Fruit fly (Drosophila melanogaster) whole organism, embryonic: ENCODE results near the gene CG15382.
A peak's percentile ranks its signal among the peaks of the same experiment; 100 is the strongest.

Experiments
- Bdp1 ChIP-seq: fragments of 200-800 bp; sonication (Bioruptor generic); optimal IDR thresholded peaks from 3 replicates; lab custom pipeline; 2016; ENCODE audit warnings: missing biosample characterization, missing genetic modification characterization
- C15 ChIP-seq: fragments of 200-800 bp; sonication (Bioruptor generic); IDR thresholded peaks from 3 replicates; pipeline ENCODE4 v1.3.6; 2022; ENCODE audit warnings: missing biosample characterization, missing genetic modification characterization
- CG11085 ChIP-seq: fragments of 200-800 bp; sonication (Bioruptor generic); IDR thresholded peaks from 2 replicates; pipeline ENCODE4 v1.3.6; 2022; ENCODE audit warnings: missing biosample characterization, missing genetic modification characterization
- CG11398 ChIP-seq: fragments of 200-800 bp; sonication (Bioruptor generic); optimal IDR thresholded peaks from 2 replicates; lab custom pipeline; 2016; ENCODE audit warnings: missing biosample characterization, missing genetic modification characterization
- CG11560 ChIP-seq: fragments of 200-800 bp; sonication (Bioruptor generic); IDR thresholded peaks from 3 replicates; pipeline ENCODE4 v1.3.6; 2022; ENCODE audit warnings: missing biosample characterization, missing genetic modification characterization
- CG12155 ChIP-seq: fragments of 200-800 bp; sonication (Bioruptor generic); optimal IDR thresholded peaks from 3 replicates; lab custom pipeline; 2016; ENCODE audit warnings: missing biosample characterization, missing genetic modification characterization
- CG1529 ChIP-seq: fragments of 200-800 bp; sonication (Bioruptor generic); optimal IDR thresholded peaks from 3 replicates; lab custom pipeline; 2018; ENCODE audit warnings: missing biosample characterization, missing genetic modification characterization
- CG17359 ChIP-seq: fragments of 200-800 bp; sonication (Bioruptor generic); optimal IDR thresholded peaks from 3 replicates; lab custom pipeline; 2018; ENCODE audit warnings: missing biosample characterization, mild to moderate bottlenecking, missing genetic modification characterization, moderate library complexity
- CG17829 ChIP-seq: fragments of 200-800 bp; optimal IDR thresholded peaks from 2 replicates; lab custom pipeline; 2019; ENCODE audit warnings: missing biosample characterization, mild to moderate bottlenecking, missing genetic modification characterization, moderate library complexity
- CG1792 ChIP-seq: fragments of 200-800 bp; sonication (Bioruptor generic); optimal IDR thresholded peaks from 2 replicates; lab custom pipeline; 2016; ENCODE audit warnings: missing biosample characterization, missing genetic modification characterization
- CG18764 ChIP-seq: fragments of 200-800 bp; sonication (Bioruptor generic); optimal IDR thresholded peaks from 3 replicates; lab custom pipeline; 2016; ENCODE audit warnings: missing biosample characterization, missing genetic modification characterization
- CG2116 ChIP-seq: fragments of 200-800 bp; sonication (Bioruptor generic); optimal IDR thresholded peaks from 3 replicates; lab custom pipeline; 2018; ENCODE audit warnings: missing biosample characterization, mild to moderate bottlenecking, missing genetic modification characterization
- CG32772 ChIP-seq: fragments of 200-800 bp; sonication (Bioruptor generic); IDR thresholded peaks from 2 replicates; pipeline ENCODE4 v1.3.6; 2022; ENCODE audit warnings: missing biosample characterization, missing genetic modification characterization
- CG3838 ChIP-seq: fragments of 200-800 bp; sonication (Bioruptor generic); optimal IDR thresholded peaks from 3 replicates; lab custom pipeline; 2016; ENCODE audit warnings: missing biosample characterization, missing genetic modification characterization
- CG4328 ChIP-seq: fragments of 200-800 bp; sonication (Bioruptor generic); optimal IDR thresholded peaks from 3 replicates; lab custom pipeline; 2017; ENCODE audit warnings: missing biosample characterization, missing genetic modification reagents, missing genetic modification characterization
- CG4730 ChIP-seq: fragments of 200-800 bp; sonication (Bioruptor generic); IDR thresholded peaks from 2 replicates; pipeline ENCODE4 v1.3.6; 2022; ENCODE audit warnings: missing biosample characterization, missing genetic modification characterization
- CG5180 ChIP-seq: fragments of 200-800 bp; sonication (Bioruptor generic); optimal IDR thresholded peaks from 3 replicates; lab custom pipeline; 2017; ENCODE audit warnings: missing biosample characterization, missing genetic modification characterization, mild to moderate bottlenecking, moderate library complexity, missing genetic modification reagents
- CG9437 ChIP-seq: fragments of 200-800 bp; sonication (Bioruptor generic); optimal IDR thresholded peaks from 2 replicates; lab custom pipeline; 2018; ENCODE audit warnings: missing biosample characterization, mild to moderate bottlenecking, missing genetic modification characterization
- CoRest ChIP-seq: fragments of 200-800 bp; sonication (Bioruptor generic); optimal IDR thresholded peaks from 3 replicates; lab custom pipeline; 2018; ENCODE audit warnings: missing biosample characterization, mild to moderate bottlenecking, missing genetic modification characterization, moderate library complexity
- D19B ChIP-seq: fragments of 200-800 bp; sonication (Bioruptor generic); optimal IDR thresholded peaks from 2 replicates; lab custom pipeline; 2017; ENCODE audit warnings: missing biosample characterization, mild to moderate bottlenecking, missing genetic modification characterization
- Dll ChIP-seq: fragments of 200-800 bp; sonication (Bioruptor generic); IDR thresholded peaks from 4 replicates; pipeline ENCODE4 v1.3.6; 2022; ENCODE audit warnings: missing biosample characterization, missing genetic modification characterization; ENCODE audit not compliant: partially characterized antibody
- Doc2 ChIP-seq: fragments of 200-800 bp; sonication (Bioruptor generic); IDR thresholded peaks from 2 replicates; pipeline ENCODE4 v1.3.6; 2022; ENCODE audit warnings: missing biosample characterization, missing genetic modification characterization
- Doc3 ChIP-seq: fragments of 200-800 bp; sonication (Bioruptor generic); IDR thresholded peaks from 3 replicates; pipeline ENCODE4 v1.3.6; 2022; ENCODE audit warnings: missing biosample characterization, missing genetic modification characterization; ENCODE audit not compliant: partially characterized antibody
- Meics ChIP-seq: fragments of 200-800 bp; sonication (Bioruptor generic); optimal IDR thresholded peaks from 2 replicates; lab custom pipeline; 2017; ENCODE audit warnings: missing biosample characterization, mild to moderate bottlenecking, missing genetic modification characterization
- NC2β ChIP-seq: fragments of 200-800 bp; sonication (Bioruptor generic); optimal IDR thresholded peaks from 2 replicates; lab custom pipeline; 2016; ENCODE audit warnings: missing biosample characterization, missing genetic modification characterization
- Ravus ChIP-seq: fragments of 200-800 bp; sonication (Bioruptor generic); IDR thresholded peaks from 2 replicates; pipeline ENCODE4 v1.3.6; 2022; ENCODE audit warnings: missing biosample characterization, missing genetic modification characterization
- Scr ChIP-seq: fragments of 200-800 bp; sonication (Bioruptor generic); IDR thresholded peaks from 2 replicates; pipeline ENCODE4 v1.3.6; 2022; ENCODE audit warnings: missing biosample characterization, missing genetic modification characterization; ENCODE audit not compliant: partially characterized antibody
- Sox100B ChIP-seq: fragments of 200-800 bp; sonication (Bioruptor generic); optimal IDR thresholded peaks from 3 replicates; lab custom pipeline; 2018; ENCODE audit warnings: missing biosample characterization, mild to moderate bottlenecking, missing genetic modification characterization
- Sry-δ ChIP-seq: fragments of 200-800 bp; sonication (Bioruptor generic); optimal IDR thresholded peaks from 2 replicates; lab custom pipeline; 2016; ENCODE audit warnings: missing biosample characterization, missing genetic modification characterization
- Taf1 ChIP-seq: fragments of 200-800 bp; sonication (Bioruptor generic); IDR thresholded peaks from 2 replicates; pipeline ENCODE4 v1.3.6; 2022; ENCODE audit warnings: missing biosample characterization, missing genetic modification characterization
- Vsx1 ChIP-seq: fragments of 200-800 bp; sonication (Bioruptor generic); optimal IDR thresholded peaks from 2 replicates; lab custom pipeline; 2017; ENCODE audit warnings: missing biosample characterization, mild to moderate bottlenecking, missing genetic modification characterization, missing genetic modification reagents
- Xbp1 ChIP-seq: fragments of 200-800 bp; sonication (Bioruptor generic); optimal IDR thresholded peaks from 3 replicates; lab custom pipeline; 2016; ENCODE audit warnings: missing biosample characterization, mild to moderate bottlenecking, missing genetic modification characterization
- al ChIP-seq: fragments of 200-800 bp; sonication (Bioruptor generic); IDR thresholded peaks from 2 replicates; pipeline ENCODE4 v1.3.6; 2022; ENCODE audit warnings: missing biosample characterization, missing genetic modification characterization
- bowl ChIP-seq: fragments of 200-800 bp; sonication (Bioruptor generic); IDR thresholded peaks from 2 replicates; pipeline ENCODE4 v1.3.6; 2022; ENCODE audit warnings: missing biosample characterization, missing genetic modification characterization
- bsh ChIP-seq, 2 experiments: fragments of 200-800 bp; sonication (Bioruptor generic); optimal IDR thresholded peaks; 2 replicates each; lab custom pipeline; 2017 to 2018; ENCODE audit warnings: mild to moderate bottlenecking in 2 of 2, missing biosample characterization in 2 of 2, missing genetic modification characterization in 2 of 2, moderate library complexity in 1 of 2
- chif ChIP-seq, 2 experiments: fragments of 200-800 bp; sonication (Bioruptor generic); optimal IDR thresholded peaks; 3 replicates each; lab custom pipeline; 2016; ENCODE audit warnings: missing biosample characterization in 2 of 2, missing genetic modification characterization in 2 of 2
- chn ChIP-seq: fragments of 200-800 bp; sonication (Bioruptor generic); optimal IDR thresholded peaks from 2 replicates; lab custom pipeline; 2016; ENCODE audit warnings: missing biosample characterization, missing genetic modification characterization
- en ChIP-seq: fragments of 200-800 bp; sonication (Bioruptor generic); optimal IDR thresholded peaks from 2 replicates; lab custom pipeline; 2016; ENCODE audit warnings: missing biosample characterization, missing genetic modification characterization
- fu2 ChIP-seq: fragments of 200-800 bp; sonication (Bioruptor generic); optimal IDR thresholded peaks from 2 replicates; lab custom pipeline; 2016; ENCODE audit warnings: missing biosample characterization, missing genetic modification characterization
- lola ChIP-seq, 3 experiments: fragments of >200 bp in 2 of 3; fragments of 200-800 bp in 1 of 3; sonication (Bioruptor generic) in 1 of 3; optimal IDR thresholded peaks; 2 replicates each; lab custom pipeline; 2017 to 2019; ENCODE audit warnings: missing biosample characterization in 3 of 3, missing genetic modification characterization in 3 of 3, mild to moderate bottlenecking in 1 of 3, moderate library complexity in 1 of 3
- mam ChIP-seq: fragments of 200-800 bp; sonication (Bioruptor generic); optimal IDR thresholded peaks from 3 replicates; lab custom pipeline; 2016; ENCODE audit warnings: missing biosample characterization, missing genetic modification characterization
- mirr ChIP-seq: fragments of 200-800 bp; sonication (Bioruptor generic); optimal IDR thresholded peaks from 3 replicates; lab custom pipeline; 2018; ENCODE audit warnings: missing biosample characterization, mild to moderate bottlenecking, missing genetic modification characterization
- row ChIP-seq: fragments of 200-800 bp; sonication (Bioruptor generic); IDR thresholded peaks from 3 replicates; pipeline ENCODE4 v1.3.6; 2022; ENCODE audit warnings: missing biosample characterization, missing genetic modification characterization
- schlank ChIP-seq: fragments of 200-800 bp; sonication (Bioruptor generic); optimal IDR thresholded peaks from 2 replicates; lab custom pipeline; 2018; ENCODE audit warnings: missing biosample characterization, mild to moderate bottlenecking, missing genetic modification characterization
- ssp ChIP-seq: fragments of 200-800 bp; sonication (Bioruptor generic); IDR thresholded peaks from 2 replicates; pipeline ENCODE4 v1.3.6; 2022; ENCODE audit warnings: missing biosample characterization, missing genetic modification characterization
- tna ChIP-seq: fragments of 200-800 bp; sonication (Bioruptor generic); IDR thresholded peaks from 2 replicates; pipeline ENCODE4 v1.3.6; 2022; ENCODE audit warnings: missing biosample characterization, missing genetic modification characterization; ENCODE audit not compliant: partially characterized antibody
- trem ChIP-seq: fragments of 200-800 bp; optimal IDR thresholded peaks from 3 replicates; lab custom pipeline; 2019; ENCODE audit warnings: missing biosample characterization, mild to moderate bottlenecking, missing genetic modification characterization, moderate library complexity
- vfl ChIP-seq: fragments of 200-800 bp; sonication (Bioruptor generic); optimal IDR thresholded peaks from 2 replicates; lab custom pipeline; 2016; ENCODE audit warnings: missing biosample characterization, missing genetic modification characterization
- z ChIP-seq: fragments of 200-800 bp; sonication (Bioruptor generic); IDR thresholded peaks from 3 replicates; pipeline ENCODE4 v1.3.6; 2022; ENCODE audit warnings: missing biosample characterization, missing genetic modification characterization

The CG15382 gene

dm6 chr2L:2164520-2165237 lies 9.1 kb downstream of the CG15382 start (continued):
- TF ChIP-seq trem = peak; percentile 78
- TF ChIP-seq CG5180 = no peak
- TF ChIP-seq Taf1 (GFP tag; lab: Robert Waterston, UW) = no peak
- peak; percentile 21 for TF ChIP-seq Sry-δ (GFP tag; lab: Kevin White, UChicago)
- peak; percentile 29 for TF ChIP-seq Bdp1 (GFP tag; lab: Kevin White, UChicago)
- peak; percentile 10 for TF ChIP-seq mam (GFP tag; lab: Kevin White, UChicago)
- peak; percentile 67 for TF ChIP-seq Xbp1 (GFP tag; lab: Kevin White, UChicago)
- peak; percentile 77 to 81 for TF ChIP-seq bsh (GFP tag; optimal IDR thresholded peaks at IDR 0.05; lab: Kevin White, UChicago)
- no peak for TF ChIP-seq fu2 (GFP tag; lab: Kevin White, UChicago)
- no peak for TF ChIP-seq Doc2
- peak; percentile 63 for TF ChIP-seq CoRest (tag; lab: Kevin White, UChicago)
- no peak for TF ChIP-seq al
- no peak for TF ChIP-seq z
- no peak for TF ChIP-seq CG11560
- TF ChIP-seq tna (GFP tag; lab: Robert Waterston, UW) = no peak
- peak; percentile 29 for TF ChIP-seq CG2116
- no peak for TF ChIP-seq Dll
- peak; percentile 49; the same call in 1 of the 2 replicates for TF ChIP-seq CG32772 (GFP tag; lab: Robert Waterston, UW)
- no peak for TF ChIP-seq bowl (GFP tag; lab: Robert Waterston, UW)
- TF ChIP-seq CG11085 (GFP tag; lab: Robert Waterston, UW) = no peak
- no peak for TF ChIP-seq Meics (GFP tag; lab: Kevin White, UChicago)
- 0 out of 2 replicates have a peak, but pooled peaks have one; percentile 1 for TF ChIP-seq Ravus (GFP tag; lab: Robert Waterston, UW)
- peak; percentile 23 for TF ChIP-seq CG1792
- peak; percentile 71 for TF ChIP-seq vfl (GFP tag; lab: Kevin White, UChicago)
- TF ChIP-seq CG1529 (GFP tag; lab: Kevin White, UChicago) = peak; percentile 48
- peak; percentile 38 for TF ChIP-seq Vsx1 (GFP tag; lab: Kevin White, UChicago)
- TF ChIP-seq CG3838 (GFP tag; lab: Kevin White, UChicago) = no peak
- no peak for TF ChIP-seq schlank (tag; lab: Kevin White, UChicago)
- no peak for TF ChIP-seq mirr (GFP tag; lab: Kevin White, UChicago)
- TF ChIP-seq CG17829 (tag; lab: Kevin White, UChicago) = peak; percentile 91
- TF ChIP-seq CG12155 (GFP tag; lab: Kevin White, UChicago) = peak; percentile 66
- no peak for TF ChIP-seq D19B
- TF ChIP-seq lola (GFP tag; optimal IDR thresholded peaks at IDR 0.05; lab: Kevin White, UChicago) = peak in 1 of 3 experiments; percentile 90
- peak; percentile 9 for TF ChIP-seq CG9437 (GFP tag; lab: Kevin White, UChicago)
- TF ChIP-seq CG18764 (GFP tag; lab: Kevin White, UChicago) = peak; percentile 50
- TF ChIP-seq Doc3 (GFP tag; lab: Robert Waterston, UW) = no peak
- TF ChIP-seq NC2β (GFP tag; lab: Kevin White, UChicago) = peak; percentile 61
- peak; percentile 16 for TF ChIP-seq CG4328
- TF ChIP-seq chn = peak; percentile 68
- peak; percentile 44 for TF ChIP-seq CG11398
- peak; percentile 61 for TF ChIP-seq CG4730
- TF ChIP-seq C15 (GFP tag; lab: Robert Waterston, UW) = no peak
- 0 out of 2 replicates have a peak, but pooled peaks have one; percentile 17 for TF ChIP-seq Scr (GFP tag; lab: Robert Waterston, UW)
- peak; percentile 83 for TF ChIP-seq row
- TF ChIP-seq en (GFP tag; lab: Kevin White, UChicago) = peak; percentile 35
- peak; percentile 46 to 85 for TF ChIP-seq chif (GFP tag; optimal IDR thresholded peaks at IDR 0.05; lab: Kevin White, UChicago)
- 0 out of 2 replicates have a peak, but pooled peaks have one; percentile 15 for TF ChIP-seq ssp
- TF ChIP-seq Sox100B = peak; percentile 23
- TF ChIP-seq CG17359 (tag; lab: Kevin White, UChicago) = peak; percentile 45
